Worm (Caenorhabditis elegans) whole organism, midembryonic: ENCODE measurements around the gene F46F5.7.

Experiments
- T22C8.4 ChIP-seq: fragments of 200-800 bp; sonication (Bioruptor generic); IDR thresholded peaks from 2 replicates; pipeline ENCODE4 v1.3.6; 2022; ENCODE audit warnings: missing genetic modification characterization, missing compliant biosample characterization
- cog-1 ChIP-seq: sonication (generic microtip); optimal IDR thresholded peaks from 2 replicates; lab custom pipeline; 2016; ENCODE audit warnings: missing genetic modification characterization, missing compliant biosample characterization
- flt-1 ChIP-seq: fragments of 200-800 bp; sonication (Bioruptor generic); IDR thresholded peaks from 2 replicates; pipeline ENCODE4 v1.3.6; 2022; ENCODE audit warnings: missing genetic modification characterization, missing compliant biosample characterization
- ref-1 ChIP-seq: fragments of 200-800 bp; sonication (Bioruptor generic); conservative IDR thresholded peaks from 2 replicates; pipeline ENCODE4 v1.3.6; 2022; ENCODE audit warnings: missing genetic modification reagents, missing genetic modification characterization, missing compliant biosample characterization

DNA sequence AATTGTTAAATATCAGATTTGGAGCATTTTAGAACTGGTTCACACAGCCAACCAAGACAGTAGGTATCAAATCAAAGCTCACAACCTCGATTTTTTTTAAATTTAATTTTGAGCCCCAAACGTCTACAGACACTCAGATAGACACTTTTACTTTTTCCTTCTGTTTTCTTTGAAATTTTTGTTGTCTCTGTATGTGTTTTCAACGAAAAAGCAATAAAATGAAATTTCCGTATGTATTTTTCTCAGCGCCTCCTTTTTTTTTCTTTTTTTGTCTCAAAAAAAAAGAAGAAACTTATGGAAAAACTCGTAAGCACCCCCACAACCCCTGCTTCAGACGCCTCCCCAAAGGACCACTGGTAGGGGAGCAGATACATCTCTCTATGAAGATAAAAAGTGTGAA is 46.6 kb downstream of the F46F5.7 start:
- TF ChIP-seq cog-1 (no peak), flt-1 (GFP tag; lab: Robert Waterston, UW) (no peak), T22C8.4 (no peak), ref-1 (GFP tag; lab: Robert Waterston, UW) (no peak)
